Fruit fly (Drosophila melanogaster): ENCODE data around the gene gcm.

Gene gcm

dm6 chr2L:9566656-9567055, 14.9 kb downstream of the gcm start, which contains the start of gene jp:
Gene jp (minus strand): TSS chr2L:9566750.
- TF ChIP-seq CG8478 (optimal IDR thresholded peaks at IDR 0.05) (no peak), CTCF (optimal IDR thresholded peaks at IDR 0.05) (no peak)

DNA sequence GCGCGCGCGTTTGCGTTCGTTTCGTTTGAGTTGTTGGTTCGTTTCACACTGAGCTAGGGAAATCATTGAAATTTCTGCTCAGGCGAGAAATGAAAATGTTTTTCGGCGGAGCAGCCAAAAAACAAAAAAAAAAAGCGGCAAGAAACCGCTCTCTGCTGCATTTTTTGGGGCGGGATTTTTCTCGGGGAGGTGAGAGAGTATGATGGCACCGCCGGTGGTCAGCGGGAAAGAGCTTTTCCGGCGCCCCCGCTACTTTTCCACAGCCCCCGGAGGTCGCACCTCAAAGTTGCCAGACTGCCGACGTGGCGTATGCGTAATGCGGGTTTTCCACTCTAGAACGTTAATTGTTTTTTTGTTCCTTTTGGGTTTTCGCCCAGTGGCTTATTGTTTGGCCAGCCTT, 16.2 kb downstream of the gcm start, which contains the start of gene CG46468:
Gene CG46468, minus strand, starts transcription at position 52 of the 400 bp plus-strand sequence.
- TF ChIP-seq CTCF (optimal IDR thresholded peaks at IDR 0.05), result no peak
- TF ChIP-seq CG8478 (optimal IDR thresholded peaks at IDR 0.05), result no peak

DNA sequence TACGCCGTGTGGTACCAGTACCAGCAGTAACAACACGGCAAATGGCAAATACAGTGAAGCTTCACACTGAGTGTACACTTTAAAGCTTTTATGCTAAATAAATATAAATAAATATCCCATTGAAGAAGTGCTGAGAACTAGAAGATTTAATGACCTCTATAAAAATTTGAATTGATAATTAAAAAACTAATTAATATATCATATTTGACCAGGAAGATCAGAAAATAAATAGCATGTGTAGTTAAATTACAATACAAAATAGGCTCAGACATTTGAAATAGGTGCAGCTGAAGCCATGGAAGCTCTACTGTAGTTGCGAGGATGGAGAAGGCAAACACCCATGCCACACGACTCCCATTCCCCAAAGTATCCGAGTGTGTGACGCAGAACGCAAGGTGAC, 17.0 kb downstream of the gcm start:
- TF ChIP-seq CG8478 (optimal IDR thresholded peaks at IDR 0.05) (no peak), CTCF (optimal IDR thresholded peaks at IDR 0.05) (no peak)

- no peak for TF ChIP-seq CG8478 (optimal IDR thresholded peaks at IDR 0.05)
- TF ChIP-seq CTCF (optimal IDR thresholded peaks at IDR 0.05), result no peak
Observed at dm6 chr2L:9562713-9563112, 18.8 kb downstream of the gcm start.

DNA sequence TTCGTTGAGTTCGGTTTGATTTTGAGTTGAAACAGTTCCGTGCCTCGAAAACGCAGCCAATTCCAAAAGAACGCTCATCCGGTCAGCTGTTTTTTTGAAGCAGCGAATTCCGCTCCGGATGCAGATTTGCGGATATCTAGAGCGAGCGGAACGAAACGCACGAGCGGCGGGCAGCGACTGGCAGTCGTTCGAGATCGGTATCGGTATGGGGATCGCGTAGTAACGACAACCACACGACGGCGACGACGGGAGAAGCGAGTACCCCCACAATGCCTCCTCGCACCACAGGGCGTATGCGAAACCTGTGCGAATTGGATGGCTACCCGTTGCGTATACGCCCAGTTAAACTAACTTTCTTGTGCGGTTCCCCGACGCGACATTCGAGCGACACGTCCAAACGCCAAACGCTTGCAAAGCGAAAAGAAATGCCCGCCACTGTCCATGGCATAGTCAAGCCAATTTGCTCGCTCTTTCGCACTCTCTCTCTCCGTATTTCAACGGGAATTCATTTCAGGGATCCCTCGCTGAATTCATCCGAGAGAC, 21.4 kb downstream of the gcm start:
- TF ChIP-seq CG8478 (optimal IDR thresholded peaks at IDR 0.05), result no peak
- TF ChIP-seq CTCF (optimal IDR thresholded peaks at IDR 0.05), result no peak

DNA sequence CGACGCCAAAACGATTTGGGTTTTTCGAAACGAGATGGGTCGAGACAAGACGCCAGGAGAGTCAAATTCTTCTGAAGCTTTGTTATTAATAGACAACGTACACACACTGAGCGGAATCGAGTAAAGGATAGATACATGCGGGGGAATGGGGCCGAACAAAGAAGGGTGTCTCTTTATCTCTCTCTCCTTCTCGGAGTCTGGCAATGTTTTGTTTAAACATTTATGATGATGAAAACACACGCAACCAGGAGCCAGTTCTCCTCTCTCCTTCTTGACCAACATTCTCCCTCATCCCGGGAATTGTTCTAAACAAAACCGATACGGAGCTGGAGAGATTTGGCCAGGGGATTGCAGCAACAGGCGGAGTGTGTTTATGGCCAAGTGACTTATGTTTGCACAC, 23.7 kb downstream of the gcm start:
- TF ChIP-seq CTCF (optimal IDR thresholded peaks at IDR 0.05), result no peak
- no peak for TF ChIP-seq CG8478 (optimal IDR thresholded peaks at IDR 0.05)

DNA sequence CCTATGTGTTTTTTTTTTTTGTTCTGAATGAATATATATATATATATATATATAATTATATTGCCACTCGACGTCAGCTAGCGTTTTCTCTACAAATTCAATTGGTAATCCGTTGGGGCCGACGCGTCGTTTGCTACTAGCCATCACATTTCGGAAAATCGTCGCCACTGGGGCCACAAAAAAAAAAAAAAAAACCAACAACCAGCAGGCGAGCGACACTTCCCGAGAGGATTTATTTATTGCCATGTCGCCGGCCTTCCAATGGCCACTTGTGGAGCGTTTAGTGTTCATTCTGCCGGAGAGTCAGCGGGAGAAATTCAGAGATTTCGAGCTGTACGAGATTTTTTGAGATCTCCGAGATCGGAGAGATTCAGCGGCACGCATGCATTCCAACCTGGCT, 30.7 kb downstream of the gcm start:
- TF ChIP-seq CG8478 (optimal IDR thresholded peaks at IDR 0.05), result no peak
- TF ChIP-seq CTCF (optimal IDR thresholded peaks at IDR 0.05), result no peak

DNA sequence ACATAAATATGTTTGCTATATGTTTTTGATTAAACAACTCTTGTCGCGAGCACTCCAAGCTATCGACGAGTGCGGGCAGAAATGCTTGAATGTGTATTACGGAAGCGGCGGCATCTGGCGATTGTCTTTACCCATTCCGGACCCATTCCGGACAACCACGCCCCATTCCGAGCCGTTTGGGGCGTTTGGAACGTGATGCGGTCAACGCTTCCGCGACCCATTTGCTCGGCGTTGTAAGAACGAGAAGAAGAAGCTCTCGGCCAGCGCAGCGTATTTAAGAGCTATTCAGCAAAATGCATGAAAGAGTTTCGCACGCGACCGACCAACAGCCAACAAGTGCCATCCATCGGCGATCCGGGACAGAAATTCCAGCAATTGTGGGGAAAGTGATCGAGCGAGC, 36.0 kb downstream of the gcm start, which contains the start of gene CG13114:
Gene CG13114, plus strand, starts transcription at position 301 of the 400 bp plus-strand sequence.
- TF ChIP-seq CTCF (optimal IDR thresholded peaks at IDR 0.05) (no peak), CG8478 (optimal IDR thresholded peaks at IDR 0.05) (no peak)

- no peak for TF ChIP-seq CG8478 (optimal IDR thresholded peaks at IDR 0.05)
- TF ChIP-seq CTCF (optimal IDR thresholded peaks at IDR 0.05), result no peak
Observed at dm6 chr2L:9543871-9544270, 37.7 kb downstream of the gcm start, which contains the start of gene CG13113. Gene CG13113 (plus strand): TSS chr2L:9544171.

DNA sequence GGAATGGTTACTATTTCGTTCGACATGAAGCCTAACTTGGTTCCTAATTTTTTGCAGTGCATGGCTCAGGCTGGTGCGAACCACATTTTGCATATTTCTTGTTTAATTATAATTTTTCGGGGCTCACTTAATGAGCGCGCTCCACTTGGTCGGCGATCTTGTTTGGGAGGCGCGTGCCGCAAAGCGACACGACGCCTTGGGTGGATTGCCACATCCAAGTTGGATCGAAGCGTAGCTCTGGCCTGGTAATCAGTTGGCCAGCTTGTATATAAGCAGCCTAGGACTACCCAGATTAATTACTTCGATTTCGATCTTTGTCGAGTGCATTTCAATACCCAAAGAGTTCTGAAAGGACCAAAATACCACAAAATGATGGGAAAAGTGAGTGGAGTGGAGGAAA, 39.0 kb downstream of the gcm start, which contains the start of gene Cpr30B:
Gene Cpr30B, plus strand, starts transcription at position 301 of the 400 bp plus-strand sequence.
- TF ChIP-seq CG8478 (optimal IDR thresholded peaks at IDR 0.05), result no peak
- TF ChIP-seq CTCF (optimal IDR thresholded peaks at IDR 0.05), result no peak

dm6 chr2L:9539988-9540573, 41.5 kb downstream of the gcm start, which contains the start of gene CG17855:
Gene CG17855 (plus strand): TSS chr2L:9540523.
- TF ChIP-seq CG8478 (optimal IDR thresholded peaks at IDR 0.05), result no peak
- peak; percentile 38 to 87 for TF ChIP-seq CTCF (optimal IDR thresholded peaks at IDR 0.05)

DNA sequence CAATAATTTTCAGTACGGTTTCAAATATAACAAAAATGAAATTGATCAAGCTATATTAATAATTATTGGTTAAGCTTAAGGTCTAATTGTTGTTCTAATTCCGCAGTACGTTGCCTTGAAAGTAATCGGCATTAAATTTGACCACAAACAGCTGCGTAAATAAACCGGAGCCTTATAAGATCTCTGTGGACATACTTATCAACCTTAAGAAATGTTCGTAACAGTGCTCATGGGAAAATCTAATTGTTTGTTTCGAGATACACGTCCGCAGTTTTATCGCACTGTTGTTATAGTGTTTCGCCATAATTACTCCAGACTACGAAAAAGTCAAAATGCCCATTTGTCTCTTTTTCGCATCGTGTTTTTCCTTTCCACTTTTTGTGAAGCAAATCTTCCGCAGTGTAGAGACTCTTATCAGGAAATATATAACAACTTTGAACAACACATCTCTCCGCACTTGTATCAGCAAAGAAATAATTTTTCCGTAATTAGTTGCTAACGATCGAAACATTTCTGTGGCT, 51.6 kb downstream of the gcm start:
- TF ChIP-seq CG8478 (optimal IDR thresholded peaks at IDR 0.05) (no peak), CTCF (optimal IDR thresholded peaks at IDR 0.05) (no peak)

Data from S2 (cell line).